Worm (Caenorhabditis elegans): ENCODE data around the gene trx-2.

trx-2 gene

DNA sequence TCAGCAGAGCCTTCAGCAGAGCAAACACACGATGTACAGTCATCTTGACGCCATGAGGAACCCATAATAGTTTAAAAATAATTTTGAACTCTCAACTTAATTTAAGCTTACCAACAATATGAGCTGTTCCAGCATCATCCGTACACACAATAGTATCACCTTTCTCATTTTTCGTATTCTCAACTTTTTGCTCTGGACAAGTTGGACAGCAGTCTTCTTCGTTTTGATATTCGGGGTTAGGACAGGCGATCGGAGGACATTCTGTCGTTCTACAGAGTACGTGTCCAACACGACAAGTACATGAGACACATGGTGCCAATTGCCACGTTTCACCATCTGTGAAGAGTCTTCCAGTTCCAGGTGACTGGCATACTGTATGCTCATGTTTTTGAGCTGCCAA, 9.1 kb downstream of the trx-2 start:
- no peak for TF ChIP-seq ces-1 (GFP tag; optimal IDR thresholded peaks at IDR 0.05)
- TF ChIP-seq unc-62 (GFP tag; optimal IDR thresholded peaks at IDR 0.05 in 1 of 2), result peak in 1 of 2 experiments; percentile 97
- TF ChIP-seq unc-62 (tag; optimal IDR thresholded peaks at IDR 0.05), result no peak

DNA sequence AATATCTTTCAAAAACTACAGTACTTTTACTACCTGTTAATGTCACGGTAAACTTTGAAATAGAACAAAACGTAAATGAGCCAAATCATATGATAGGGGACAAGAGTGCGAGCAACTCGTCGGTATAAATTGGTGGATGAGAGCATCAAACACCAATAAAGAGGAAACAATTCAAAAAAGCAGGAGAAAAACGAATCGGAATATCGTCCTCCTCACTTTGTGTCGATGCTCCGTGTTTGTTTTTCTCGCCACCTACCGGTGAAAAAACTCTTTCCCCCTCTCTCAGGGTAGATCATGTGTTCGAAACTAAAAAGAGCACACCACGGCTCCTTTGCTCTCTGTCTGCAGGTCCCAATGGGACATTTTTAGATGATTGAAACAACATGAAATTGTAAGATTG, 13.6 kb downstream of the trx-2 start:
- TF ChIP-seq nhr-102 (tag; optimal IDR thresholded peaks at IDR 0.05) (no peak), mdt-29 (GFP tag; IDR thresholded peaks at IDR 0.05) (no peak), nhr-76 (tag; optimal IDR thresholded peaks at IDR 0.05) (no peak), mep-1 (tag; optimal IDR thresholded peaks at IDR 0.05) (no peak), ztf-7 (tag; optimal IDR thresholded peaks at IDR 0.05) (no peak), pha-4 (GFP tag; IDR thresholded peaks at IDR 0.05) (no peak), pha-4 (tag; optimal IDR thresholded peaks at IDR 0.05) (peak; percentile 63), lin-39 (tag; optimal IDR thresholded peaks at IDR 0.05) (no peak), dmd-9 (GFP tag; IDR thresholded peaks at IDR 0.05) (no peak), ceh-20 (GFP tag; IDR thresholded peaks at IDR 0.05) (0 out of 2 replicates have a peak, but pooled peaks have one; percentile 34), dmd-8 (GFP tag; IDR thresholded peaks at IDR 0.05) (no peak), rbr-2 (tag; optimal IDR thresholded peaks at IDR 0.05) (no peak)

DNA sequence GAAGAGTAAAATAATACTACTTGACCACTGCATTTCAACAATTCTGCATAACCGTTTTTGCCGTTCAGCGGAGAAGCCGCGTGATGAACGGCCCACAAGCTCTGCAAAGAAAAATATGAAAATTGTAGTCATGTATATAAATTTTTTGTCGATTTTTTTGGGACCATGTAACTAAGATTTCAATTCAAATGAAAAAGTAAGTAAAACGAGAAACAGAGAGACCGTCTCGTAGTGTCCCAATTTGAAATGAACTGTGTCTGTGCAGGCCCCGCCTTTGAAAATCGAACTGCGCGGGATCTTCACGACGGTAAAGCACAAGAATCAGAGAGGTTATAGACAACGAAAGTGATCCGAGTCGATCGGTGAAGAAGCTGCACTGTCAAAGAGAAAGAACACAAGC, 17.5 kb downstream of the trx-2 start, which contains the start of gene crm-1:
Gene crm-1, minus strand, starts transcription at position 101 of the 400 bp plus-strand sequence.
- peak; percentile 19 for TF ChIP-seq aha-1 (tag)
- TF ChIP-seq unc-62 (GFP tag; optimal IDR thresholded peaks at IDR 0.05 in 1 of 2), result no peak
- TF ChIP-seq unc-62 (tag; optimal IDR thresholded peaks at IDR 0.05), result no peak

DNA sequence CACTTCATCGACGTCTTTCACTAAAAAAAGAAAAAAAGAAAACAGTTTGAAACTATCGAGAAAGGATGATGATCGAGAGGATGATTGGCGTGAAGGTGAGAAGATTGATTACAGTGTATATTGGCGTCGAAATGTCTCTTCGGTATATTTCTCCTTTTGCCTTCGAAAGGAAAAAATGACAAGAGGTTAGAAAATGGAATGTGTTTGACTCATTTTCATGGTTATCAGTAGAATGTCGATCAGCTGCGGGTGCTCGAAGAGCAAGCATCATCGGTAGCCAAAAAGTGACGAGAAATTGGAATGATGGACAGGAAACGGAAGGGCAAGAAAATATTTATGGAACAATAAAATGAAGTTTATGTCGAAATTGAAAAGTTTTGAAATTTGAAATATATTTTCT, 19.4 kb downstream of the trx-2 start:
- TF ChIP-seq T20F7.1 (GFP tag; optimal IDR thresholded peaks at IDR 0.05) (no peak), F49E8.2 (tag; optimal IDR thresholded peaks at IDR 0.05; ENCODE audit: borderline replicate concordance) (no peak), F10B5.3 (tag; optimal IDR thresholded peaks at IDR 0.05) (no peak), zag-1 (tag; optimal IDR thresholded peaks at IDR 0.05) (no peak), nhr-10 (tag; optimal IDR thresholded peaks at IDR 0.05) (no peak), ceh-44 (GFP tag; IDR thresholded peaks at IDR 0.05) (no peak), saeg-2 (GFP tag; IDR thresholded peaks at IDR 0.05) (no peak), dmd-9 (GFP tag; IDR thresholded peaks at IDR 0.05) (no peak), php-3 (GFP tag; IDR thresholded peaks at IDR 0.05) (no peak), aly-2 (tag; optimal IDR thresholded peaks at IDR 0.05) (no peak), dmd-6 (GFP tag; IDR thresholded peaks at IDR 0.05) (peak; percentile 98), ceh-20 (GFP tag; IDR thresholded peaks at IDR 0.05) (0 out of 2 replicates have a peak, but pooled peaks have one; percentile 21), zip-11 (GFP tag; IDR thresholded peaks at IDR 0.05) (no peak), zip-2 (tag; optimal IDR thresholded peaks at IDR 0.05) (no peak), D1046.2 (GFP tag; IDR thresholded peaks at IDR 0.05) (no peak), mxl-3 (GFP tag; optimal IDR thresholded peaks at IDR 0.05) (no peak), sdz-12 (GFP tag; optimal IDR thresholded peaks at IDR 0.05) (no peak), nhr-48 (tag; optimal IDR thresholded peaks at IDR 0.05) (peak; percentile 74), F44E2.7 (GFP tag; IDR thresholded peaks at IDR 0.05) (no peak), pqm-1 (tag; optimal IDR thresholded peaks at IDR 0.05) (peak; percentile 20), snpc-1.2 (GFP tag; IDR thresholded peaks at IDR 0.05) (no peak), jun-1 (tag; optimal IDR thresholded peaks at IDR 0.05) (no peak), lin-39 (tag; optimal IDR thresholded peaks at IDR 0.05) (no peak), nhr-111 (GFP tag; optimal IDR thresholded peaks at IDR 0.05) (no peak), tra-1 (GFP tag; IDR thresholded peaks at IDR 0.05) (peak; percentile 58; the same call in 1 of the 2 replicates), T26A8.4 (GFP tag; IDR thresholded peaks at IDR 0.05) (no peak), hlh-11 (tag; optimal IDR thresholded peaks at IDR 0.05) (peak; percentile 63), ztf-11 (tag; optimal IDR thresholded peaks at IDR 0.05) (no peak), skn-1 (tag; optimal IDR thresholded peaks at IDR 0.05) (no peak), daf-8 (GFP tag; IDR thresholded peaks at IDR 0.05) (no peak), nhr-77 (tag; optimal IDR thresholded peaks at IDR 0.05) (no peak), ceh-28 (tag; optimal IDR thresholded peaks at IDR 0.05) (no peak), F26F4.8 (GFP tag; conservative IDR thresholded peaks at IDR 0.05) (no peak), dve-1 (tag; optimal IDR thresholded peaks at IDR 0.05; ENCODE audit: insufficient read depth) (peak; percentile 43), daf-19 (GFP tag; conservative IDR thresholded peaks at IDR 0.05) (no peak)
